Fruit fly (Drosophila melanogaster) whole organism, embryonic: Measurements from ENCODE around the gene CG9616.
A peak's percentile ranks its signal among the peaks of the same experiment; 100 is the strongest.

Experiments
- Asciz ChIP-seq: fragments of 200-800 bp; sonication (Bioruptor generic); optimal IDR thresholded peaks from 2 replicates; lab custom pipeline; 2017; ENCODE audit warnings: missing biosample characterization, mild to moderate bottlenecking, missing genetic modification characterization, missing genetic modification reagents
- B-H1 ChIP-seq: fragments of 200-800 bp; sonication (Bioruptor generic); IDR thresholded peaks from 3 replicates; pipeline ENCODE4 v1.3.6; 2022; ENCODE audit warnings: missing biosample characterization, missing genetic modification characterization
- Blimp-1 ChIP-seq: fragments of 200-800 bp; sonication (Bioruptor generic); optimal IDR thresholded peaks from 3 replicates; lab custom pipeline; 2018; ENCODE audit warnings: missing biosample characterization, missing genetic modification characterization, mild to moderate bottlenecking, moderate library complexity, missing genetic modification reagents
- CG10462 ChIP-seq: fragments of 200-800 bp; sonication (Bioruptor generic); optimal IDR thresholded peaks from 2 replicates; lab custom pipeline; 2016; ENCODE audit warnings: missing biosample characterization, missing genetic modification characterization
- CG10543 ChIP-seq: fragments of 200-800 bp; sonication (Bioruptor generic); optimal IDR thresholded peaks from 3 replicates; lab custom pipeline; 2017; ENCODE audit warnings: missing biosample characterization, mild to moderate bottlenecking, missing genetic modification characterization, moderate library complexity
- CG11085 ChIP-seq: fragments of 200-800 bp; sonication (Bioruptor generic); IDR thresholded peaks from 2 replicates; pipeline ENCODE4 v1.3.6; 2022; ENCODE audit warnings: missing biosample characterization, missing genetic modification characterization
- CG12155 ChIP-seq: fragments of 200-800 bp; sonication (Bioruptor generic); optimal IDR thresholded peaks from 3 replicates; lab custom pipeline; 2016; ENCODE audit warnings: missing biosample characterization, missing genetic modification characterization
- CG12391 ChIP-seq: fragments of 200-800 bp; sonication (Bioruptor generic); optimal IDR thresholded peaks from 3 replicates; lab custom pipeline; 2018; ENCODE audit warnings: missing biosample characterization, mild to moderate bottlenecking, missing genetic modification characterization, moderate library complexity
- CG14441 ChIP-seq: fragments of 200-800 bp; sonication (Bioruptor generic); IDR thresholded peaks from 2 replicates; pipeline ENCODE4 v1.3.6; 2022; ENCODE audit warnings: missing biosample characterization, missing genetic modification characterization
- CG15073 ChIP-seq: fragments of 200-800 bp; sonication (Bioruptor generic); optimal IDR thresholded peaks from 2 replicates; lab custom pipeline; 2016; ENCODE audit warnings: missing biosample characterization, missing genetic modification characterization
- CG1602 ChIP-seq: fragments of 200-800 bp; sonication (Bioruptor generic); optimal IDR thresholded peaks from 3 replicates; lab custom pipeline; 2016; ENCODE audit warnings: missing biosample characterization, missing genetic modification characterization
- CG17359 ChIP-seq: fragments of 200-800 bp; sonication (Bioruptor generic); optimal IDR thresholded peaks from 3 replicates; lab custom pipeline; 2018; ENCODE audit warnings: missing biosample characterization, mild to moderate bottlenecking, missing genetic modification characterization, moderate library complexity
- CG17361 ChIP-seq: fragments of 200-800 bp; sonication (Bioruptor generic); IDR thresholded peaks from 3 replicates; pipeline ENCODE4 v1.3.6; 2022; ENCODE audit warnings: missing biosample characterization, missing genetic modification characterization
- CG17802 ChIP-seq: fragments of 200-800 bp; sonication (Bioruptor generic); optimal IDR thresholded peaks from 2 replicates; lab custom pipeline; 2018; ENCODE audit warnings: missing biosample characterization, mild to moderate bottlenecking, missing genetic modification characterization, moderate library complexity
- CG17829 ChIP-seq: fragments of 200-800 bp; optimal IDR thresholded peaks from 2 replicates; lab custom pipeline; 2019; ENCODE audit warnings: missing biosample characterization, mild to moderate bottlenecking, missing genetic modification characterization, moderate library complexity
- CG17912 ChIP-seq: fragments of 200-800 bp; sonication (Bioruptor generic); optimal IDR thresholded peaks from 2 replicates; lab custom pipeline; 2018; ENCODE audit warnings: missing biosample characterization, mild to moderate bottlenecking, missing genetic modification characterization
- CG18011 ChIP-seq: fragments of 200-800 bp; sonication (Bioruptor generic); optimal IDR thresholded peaks from 2 replicates; lab custom pipeline; 2017; ENCODE audit warnings: missing biosample characterization, missing genetic modification characterization, mild to moderate bottlenecking, moderate library complexity, missing genotype
- CG18262 ChIP-seq: fragments of 200-800 bp; optimal IDR thresholded peaks from 3 replicates; lab custom pipeline; 2019; ENCODE audit warnings: missing biosample characterization, mild to moderate bottlenecking, missing genetic modification characterization, moderate library complexity
- CG2120 ChIP-seq: fragments of 200-800 bp; sonication (Bioruptor generic); optimal IDR thresholded peaks from 3 replicates; lab custom pipeline; 2016; ENCODE audit warnings: missing biosample characterization, missing genetic modification characterization
- CG32767 ChIP-seq: fragments of 200-800 bp; sonication (Bioruptor generic); IDR thresholded peaks from 2 replicates; pipeline ENCODE4 v1.3.6; 2022; ENCODE audit warnings: missing biosample characterization, missing genetic modification characterization
- CG34224 ChIP-seq: fragments of 200-800 bp; sonication (Bioruptor generic); IDR thresholded peaks from 3 replicates; pipeline ENCODE4 v1.3.6; 2022; ENCODE audit warnings: missing biosample characterization, missing genetic modification characterization; ENCODE audit not compliant: partially characterized antibody
- Camta ChIP-seq: fragments of 200-800 bp; sonication (Bioruptor generic); optimal IDR thresholded peaks from 2 replicates; lab custom pipeline; 2016; ENCODE audit warnings: missing biosample characterization, missing genetic modification characterization
- CrebB ChIP-seq: fragments of 200-800 bp; sonication (Bioruptor generic); optimal IDR thresholded peaks from 3 replicates; lab custom pipeline; 2018; ENCODE audit warnings: missing biosample characterization, mild to moderate bottlenecking, missing genetic modification characterization
- Dek ChIP-seq: fragments of 200-800 bp; sonication (Bioruptor generic); optimal IDR thresholded peaks from 3 replicates; lab custom pipeline; 2019; ENCODE audit warnings: missing biosample characterization, mild to moderate bottlenecking, missing genetic modification characterization, moderate library complexity
- Ets65A ChIP-seq: fragments of 200-800 bp; sonication (Bioruptor generic); peaks from one replicate; lab custom pipeline; 2016; ENCODE audit warnings: missing biosample characterization, missing genetic modification characterization
- Fer1 ChIP-seq: fragments of 200-800 bp; sonication (Bioruptor generic); optimal IDR thresholded peaks from 2 replicates; lab custom pipeline; 2017; ENCODE audit warnings: missing biosample characterization, mild to moderate bottlenecking, missing genetic modification characterization
- Fer3 ChIP-seq: fragments of 200-800 bp; sonication (Bioruptor generic); optimal IDR thresholded peaks from 2 replicates; lab custom pipeline; 2018; ENCODE audit warnings: missing biosample characterization, mild to moderate bottlenecking, missing genetic modification characterization, moderate library complexity
- H2.0 ChIP-seq: fragments of 200-800 bp; sonication (Bioruptor generic); IDR thresholded peaks from 2 replicates; pipeline ENCODE4 v1.3.6; 2022; ENCODE audit warnings: missing biosample characterization, missing genetic modification characterization
- Med ChIP-seq: fragments of 200-800 bp; sonication (Bioruptor generic); peaks from one replicate; lab custom pipeline; 2016; ENCODE audit warnings: missing biosample characterization, missing genetic modification characterization, mild to moderate bottlenecking, inconsistent platforms, moderate library complexity
- NC2α ChIP-seq: fragments of 200-800 bp; sonication (Bioruptor generic); optimal IDR thresholded peaks from 2 replicates; lab custom pipeline; 2016; ENCODE audit warnings: missing biosample characterization, missing genetic modification characterization
- Six4 ChIP-seq: fragments of 200-800 bp; sonication (Bioruptor generic); optimal IDR thresholded peaks from 2 replicates; lab custom pipeline; 2016; ENCODE audit warnings: missing biosample characterization, missing genetic modification characterization
- Sox100B ChIP-seq: fragments of 200-800 bp; sonication (Bioruptor generic); optimal IDR thresholded peaks from 3 replicates; lab custom pipeline; 2018; ENCODE audit warnings: missing biosample characterization, mild to moderate bottlenecking, missing genetic modification characterization
- ato ChIP-seq: fragments of 200-800 bp; sonication (Bioruptor generic); IDR thresholded peaks from 2 replicates; pipeline ENCODE4 v1.3.6; 2022; ENCODE audit warnings: missing biosample characterization, missing genetic modification characterization; ENCODE audit not compliant: partially characterized antibody
- bcd ChIP-seq: fragments of 200-800 bp; sonication (Bioruptor generic); optimal IDR thresholded peaks from 2 replicates; lab custom pipeline; 2017; ENCODE audit warnings: missing biosample characterization, mild to moderate bottlenecking, missing genetic modification characterization
- corto ChIP-seq: fragments of 200-800 bp; sonication (Bioruptor generic); optimal IDR thresholded peaks from 2 replicates; lab custom pipeline; 2016; ENCODE audit warnings: missing biosample characterization, mild to moderate bottlenecking, missing genetic modification characterization, moderate library complexity
- crc ChIP-seq: fragments of 200-800 bp; sonication (Bioruptor generic); optimal IDR thresholded peaks from 2 replicates; lab custom pipeline; 2016; ENCODE audit warnings: missing biosample characterization, missing genetic modification characterization
- en ChIP-seq: fragments of 200-800 bp; sonication (Bioruptor generic); optimal IDR thresholded peaks from 2 replicates; lab custom pipeline; 2016; ENCODE audit warnings: missing biosample characterization, missing genetic modification characterization
- ewg ChIP-seq: fragments of 200-800 bp; sonication (Bioruptor generic); optimal IDR thresholded peaks from 3 replicates; lab custom pipeline; 2017; ENCODE audit warnings: mild to moderate bottlenecking, missing biosample characterization, missing genetic modification reagents, missing genetic modification characterization
- fd3F ChIP-seq: fragments of 200-800 bp; sonication (Bioruptor generic); optimal IDR thresholded peaks from 2 replicates; lab custom pipeline; 2018; ENCODE audit warnings: missing biosample characterization, mild to moderate bottlenecking, missing genetic modification characterization, moderate library complexity
- gsb-n ChIP-seq: fragments of 200-800 bp; sonication (Bioruptor generic); optimal IDR thresholded peaks from 3 replicates; lab custom pipeline; 2018; ENCODE audit warnings: missing biosample characterization, mild to moderate bottlenecking, missing genetic modification characterization
- hb ChIP-seq: fragments of 200-800 bp; sonication (Bioruptor generic); IDR thresholded peaks from 3 replicates; pipeline ENCODE4 v1.3.6; 2022; ENCODE audit warnings: missing biosample characterization, missing genetic modification characterization; ENCODE audit not compliant: partially characterized antibody
- kay ChIP-seq: fragments of 200-800 bp; sonication (Bioruptor generic); optimal IDR thresholded peaks from 2 replicates; lab custom pipeline; 2016; ENCODE audit warnings: missing biosample characterization, missing genetic modification characterization
- lilli ChIP-seq: fragments of 200-800 bp; sonication (Bioruptor generic); optimal IDR thresholded peaks from 3 replicates; lab custom pipeline; 2016; ENCODE audit warnings: missing biosample characterization, missing genetic modification characterization
- pho ChIP-seq: fragments of 200-800 bp; sonication (Bioruptor generic); optimal IDR thresholded peaks from 2 replicates; lab custom pipeline; 2016; ENCODE audit warnings: missing biosample characterization, missing genetic modification characterization
- pita ChIP-seq: fragments of 200-800 bp; sonication (Bioruptor generic); optimal IDR thresholded peaks from 2 replicates; lab custom pipeline; 2017; ENCODE audit warnings: missing biosample characterization, mild to moderate bottlenecking, missing genetic modification characterization
- schlank ChIP-seq: fragments of 200-800 bp; sonication (Bioruptor generic); optimal IDR thresholded peaks from 2 replicates; lab custom pipeline; 2018; ENCODE audit warnings: missing biosample characterization, mild to moderate bottlenecking, missing genetic modification characterization
- sob ChIP-seq: fragments of 200-800 bp; sonication (Bioruptor generic); IDR thresholded peaks from 2 replicates; pipeline ENCODE4 v1.3.6; 2022; ENCODE audit warnings: missing biosample characterization, missing genetic modification characterization
- twi ChIP-seq: fragments of 200-800 bp; optimal IDR thresholded peaks from 2 replicates; lab custom pipeline; 2019; ENCODE audit warnings: missing biosample characterization, mild to moderate bottlenecking, missing genetic modification characterization, moderate library complexity
- vvl ChIP-seq: fragments of 200-800 bp; sonication (Bioruptor generic); IDR thresholded peaks from 2 replicates; pipeline ENCODE4 v1.3.6; 2022; ENCODE audit warnings: missing biosample characterization, missing genetic modification characterization
- wdn ChIP-seq: fragments of 200-800 bp; sonication (Bioruptor generic); IDR thresholded peaks from 2 replicates; pipeline ENCODE4 v1.3.6; 2022; ENCODE audit warnings: missing biosample characterization, missing genetic modification characterization

The CG9616 gene

dm6 chr3R:14277894-14278522 is 32.7 kb upstream of the CG9616 start (continued):
- TF ChIP-seq CG15073 (GFP tag; lab: Kevin White, UChicago) (no peak), hb (GFP tag; lab: Robert Waterston, UW) (no peak), ato (no peak), Fer1 (GFP tag; lab: Kevin White, UChicago) (no peak), en (no peak), schlank (no peak), pho (peak; percentile 9), Med (GFP tag; lab: Kevin White, UChicago) (no peak), CG34224 (no peak), CG18011 (GFP tag; lab: Kevin White, UChicago) (peak; percentile 33), NC2α (GFP tag; lab: Kevin White, UChicago) (no peak), CG10543 (GFP tag; lab: Kevin White, UChicago) (peak; percentile 36), pita (GFP tag; lab: Kevin White, UChicago) (no peak), CG12155 (GFP tag; lab: Kevin White, UChicago) (no peak), corto (GFP tag; lab: Kevin White, UChicago) (peak; percentile 95), CG17912 (no peak), CG32767 (GFP tag; lab: Robert Waterston, UW) (peak; percentile 79), H2.0 (peak; percentile 81), fd3F (GFP tag; lab: Kevin White, UChicago) (no peak), ewg (peak; percentile 53), Asciz (GFP tag; lab: Kevin White, UChicago) (no peak), CG1602 (GFP tag; lab: Kevin White, UChicago) (peak; percentile 75), Dek (tag; lab: Kevin White, UChicago) (peak; percentile 67), Fer3 (tag; lab: Kevin White, UChicago) (no peak), CG17829 (tag; lab: Kevin White, UChicago) (peak; percentile 91), CG12391 (peak; percentile 87), crc (no peak), bcd (peak; percentile 71), CG17802 (peak; percentile 10), Camta (GFP tag; lab: Kevin White, UChicago) (peak; percentile 7), vvl (peak; percentile 93), Ets65A (GFP tag; lab: Kevin White, UChicago) (peak; percentile 92), twi (peak; percentile 64), CG11085 (GFP tag; lab: Robert Waterston, UW) (peak; percentile 64; the same call in 1 of the 2 replicates), CrebB (tag; lab: Kevin White, UChicago) (peak; percentile 78), Blimp-1 (GFP tag; lab: Kevin White, UChicago) (no peak), CG14441 (GFP tag; lab: Robert Waterston, UW) (peak; percentile 69), CG17361 (GFP tag; lab: Robert Waterston, UW) (peak; percentile 87), CG18262 (peak; percentile 88), kay (GFP tag; lab: Kevin White, UChicago) (peak; percentile 59), wdn (GFP tag; lab: Robert Waterston, UW) (peak; percentile 74), CG10462 (GFP tag; lab: Kevin White, UChicago) (peak; percentile 72), Sox100B (no peak), Six4 (peak; percentile 48), lilli (no peak), gsb-n (tag; lab: Kevin White, UChicago) (peak; percentile 82), B-H1 (GFP tag; lab: Robert Waterston, UW) (peak; percentile 72; the same call in 2 of the 3 replicates), CG17359 (tag; lab: Kevin White, UChicago) (no peak), sob (peak; percentile 84), CG2120 (GFP tag; lab: Kevin White, UChicago) (no peak)
